Fruit fly (Drosophila melanogaster): ENCODE data around the gene CG13280.
A peak's percentile ranks its signal among the peaks of the same experiment; 100 is the strongest.

The CG13280 gene

dm6 chr2L:16868897-16869324 is 48.0 kb upstream of the CG13280 start (continued):
- TF ChIP-seq ab (GFP tag; optimal IDR thresholded peaks at IDR 0.05), result no peak
- TF ChIP-seq Myb (GFP tag; optimal IDR thresholded peaks at IDR 0.05), result no peak
- TF ChIP-seq az2 (GFP tag; optimal IDR thresholded peaks at IDR 0.05), result no peak
- no peak for TF ChIP-seq Dref (GFP tag; IDR thresholded peaks at IDR 0.05)
- TF ChIP-seq chm (GFP tag; IDR thresholded peaks at IDR 0.05), result no peak; the same call in 1 of the 2 replicates
- TF ChIP-seq bcd (GFP tag; optimal IDR thresholded peaks at IDR 0.05), result peak; percentile 61
- peak; percentile 46 for TF ChIP-seq sisA (GFP tag; IDR thresholded peaks at IDR 0.05)
- TF ChIP-seq CG1233 (GFP tag; optimal IDR thresholded peaks at IDR 0.05), result no peak
- TF ChIP-seq Gsc (GFP tag; IDR thresholded peaks at IDR 0.05), result no peak
- no peak for TF ChIP-seq CG17612 (GFP tag; IDR thresholded peaks at IDR 0.05)
- no peak for TF ChIP-seq CG16779 (GFP tag; IDR thresholded peaks at IDR 0.05)
- peak; percentile 61; the same call in 1 of the 2 replicates for TF ChIP-seq Atf6 (GFP tag; IDR thresholded peaks at IDR 0.05)
- no peak for TF ChIP-seq BEAF-32 (GFP tag; optimal IDR thresholded peaks at IDR 0.05)
- TF ChIP-seq gfzf (GFP tag; optimal IDR thresholded peaks at IDR 0.05), result no peak
- no peak for TF ChIP-seq CG12155 (GFP tag; optimal IDR thresholded peaks at IDR 0.05)
- peak; percentile 76 for TF ChIP-seq CG7839 (tag; optimal IDR thresholded peaks at IDR 0.05)
- TF ChIP-seq CG14860 (GFP tag; IDR thresholded peaks at IDR 0.05; ENCODE audit: partially characterized antibody), result no peak
- TF ChIP-seq abd-A (tag; optimal IDR thresholded peaks at IDR 0.05), result no peak
- TF ChIP-seq pnt (GFP tag; optimal IDR thresholded peaks at IDR 0.05), result no peak
- peak; percentile 44; the same call in 2 of the 3 replicates for TF ChIP-seq CG11695 (GFP tag; IDR thresholded peaks at IDR 0.05)
- TF ChIP-seq row (GFP tag; IDR thresholded peaks at IDR 0.05), result peak; percentile 64
- no peak for TF ChIP-seq danr (GFP tag; IDR thresholded peaks at IDR 0.05)
- 0 out of 2 replicates have a peak, but pooled peaks have one; percentile 27 for TF ChIP-seq CG32767 (GFP tag; IDR thresholded peaks at IDR 0.05)
- no peak for TF ChIP-seq yki (optimal IDR thresholded peaks at IDR 0.05)
- TF ChIP-seq sug (tag; optimal IDR thresholded peaks at IDR 0.05), result no peak
- peak; percentile 34 for TF ChIP-seq CG15601 (tag; optimal IDR thresholded peaks at IDR 0.05)
- no peak for TF ChIP-seq scrt (GFP tag; optimal IDR thresholded peaks at IDR 0.05)
- TF ChIP-seq CG8944 (GFP tag; optimal IDR thresholded peaks at IDR 0.05), result no peak
- TF ChIP-seq h (optimal IDR thresholded peaks at IDR 0.05), result no peak
- TF ChIP-seq Lpt (GFP tag; optimal IDR thresholded peaks at IDR 0.05), result no peak
- peak; percentile 17 for TF ChIP-seq BtbVII (GFP tag; optimal IDR thresholded peaks at IDR 0.05)
- no peak for TF ChIP-seq CG33557 (GFP tag; optimal IDR thresholded peaks at IDR 0.05)
- TF ChIP-seq wor (GFP tag; IDR thresholded peaks at IDR 0.05), result no peak; the same call in 1 of the 2 replicates
- TF ChIP-seq Mes4 (GFP tag; optimal IDR thresholded peaks at IDR 0.05), result no peak
- TF ChIP-seq Fer3 (tag; optimal IDR thresholded peaks at IDR 0.05), result peak; percentile 19
- TF ChIP-seq CG34224 (GFP tag; IDR thresholded peaks at IDR 0.05; ENCODE audit: partially characterized antibody), result no peak
- no peak for TF ChIP-seq CG15514 (GFP tag; optimal IDR thresholded peaks at IDR 0.05)
- TF ChIP-seq Usf (GFP tag; optimal IDR thresholded peaks at IDR 0.05), result no peak
- TF ChIP-seq wdn (GFP tag; IDR thresholded peaks at IDR 0.05), result no peak
- no peak for TF ChIP-seq CG2889 (GFP tag; IDR thresholded peaks at IDR 0.05)
- no peak for TF ChIP-seq knrl (GFP tag; IDR thresholded peaks at IDR 0.05; ENCODE audit: partially characterized antibody)
- TF ChIP-seq chif (GFP tag; optimal IDR thresholded peaks at IDR 0.05), result no peak
- no peak for TF ChIP-seq CG7987 (GFP tag; optimal IDR thresholded peaks at IDR 0.05)
- no peak for TF ChIP-seq en (GFP tag; optimal IDR thresholded peaks at IDR 0.05)
- no peak for TF ChIP-seq amos (GFP tag; IDR thresholded peaks at IDR 0.05; ENCODE audit: partially characterized antibody)
- TF ChIP-seq Sox102F (GFP tag; optimal IDR thresholded peaks at IDR 0.05), result peak; percentile 70
- no peak for TF ChIP-seq CG2875 (GFP tag; optimal IDR thresholded peaks at IDR 0.05)
- no peak for TF ChIP-seq CG11093 (GFP tag; IDR thresholded peaks at IDR 0.05)
- TF ChIP-seq lbe (GFP tag; optimal IDR thresholded peaks at IDR 0.05), result no peak
- TF ChIP-seq CG30403 (GFP tag; optimal IDR thresholded peaks at IDR 0.05), result peak; percentile 48
- TF ChIP-seq CG31388 (GFP tag; optimal IDR thresholded peaks at IDR 0.05), result no peak
- TF ChIP-seq Spps (tag; optimal IDR thresholded peaks at IDR 0.05), result no peak

Data from whole organism, embryonic.